Worm (Caenorhabditis elegans): ENCODE results near the gene syd-2.

DNA sequence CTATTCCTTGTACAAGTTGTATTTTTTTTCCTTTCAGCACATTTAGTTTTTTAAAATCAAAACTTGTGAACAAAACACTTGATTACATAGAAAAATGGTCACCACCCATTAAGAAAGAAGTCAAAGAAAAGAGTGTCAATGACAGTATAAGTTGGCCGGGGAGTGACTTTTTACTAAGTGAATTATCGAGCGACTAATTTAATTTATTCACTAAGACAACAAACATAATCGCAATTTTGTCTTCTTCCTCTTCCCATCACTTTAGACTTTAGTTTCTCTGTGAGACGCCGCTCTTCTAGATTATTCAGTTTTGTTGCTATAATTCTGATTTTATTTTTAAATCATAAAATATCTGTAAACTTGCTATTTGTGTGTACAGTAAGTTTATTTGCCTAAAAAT is 41.0 kb downstream of the syd-2 start:
- no peak for TF ChIP-seq hmg-4 (GFP tag; optimal IDR thresholded peaks at IDR 0.05)
- TF ChIP-seq F13C5.2 (tag; optimal IDR thresholded peaks at IDR 0.05): no peak
- TF ChIP-seq scrt-1 (GFP tag; IDR thresholded peaks at IDR 0.05): no peak
- TF ChIP-seq ama-1 (optimal IDR thresholded peaks at IDR 0.05): no peak
- TF ChIP-seq B0310.2 (tag; optimal IDR thresholded peaks at IDR 0.05): no peak
- TF ChIP-seq tbx-11 (GFP tag; IDR thresholded peaks at IDR 0.05): no peak
- TF ChIP-seq ceh-36 (tag; optimal IDR thresholded peaks at IDR 0.05): no peak
- no peak for TF ChIP-seq hnd-1 (tag; optimal IDR thresholded peaks at IDR 0.05)
